Worm (Caenorhabditis elegans) whole organism, L4 larva: ENCODE results near the gene T23E7.2.

Experiments
- F26F4.8 ChIP-seq: fragments of 200-800 bp; sonication (Bioruptor generic); conservative IDR thresholded peaks from 2 replicates; pipeline ENCODE4 v1.3.6; 2022; ENCODE audit warnings: missing genetic modification characterization, missing compliant biosample characterization
- F37D6.2 ChIP-seq: sonication (generic microtip); optimal IDR thresholded peaks from 2 replicates; lab custom pipeline; 2016; ENCODE audit warnings: mild to moderate bottlenecking, missing genetic modification characterization, missing compliant biosample characterization
- F44E2.7 ChIP-seq: fragments of 200-800 bp; sonication (Bioruptor generic); IDR thresholded peaks from 2 replicates; pipeline ENCODE4 v2.1.2; 2022; ENCODE audit warnings: missing genetic modification characterization, missing compliant biosample characterization
- F49E8.2 ChIP-seq: sonication (generic microtip); optimal IDR thresholded peaks from 2 replicates; lab custom pipeline; 2016; ENCODE audit warnings: missing compliant biosample characterization, mild to moderate bottlenecking, missing genetic modification characterization, borderline replicate concordance
- T26A8.4 ChIP-seq: fragments of 200-800 bp; sonication (Bioruptor generic); IDR thresholded peaks from 2 replicates; pipeline ENCODE4 v1.3.6; 2022; ENCODE audit warnings: missing genetic modification characterization, missing compliant biosample characterization
- Y105C5A.15 ChIP-seq: fragments of 200-800 bp; sonication (Bioruptor generic); IDR thresholded peaks from 2 replicates; pipeline ENCODE4 v1.3.6; 2022; ENCODE audit warnings: missing genetic modification characterization, missing compliant biosample characterization
- Y48G9A.11 ChIP-seq: fragments of 200-800 bp; sonication (Bioruptor generic); IDR thresholded peaks from 2 replicates; pipeline ENCODE4 v1.3.6; 2022; ENCODE audit warnings: missing genetic modification reagents, missing genetic modification characterization, missing compliant biosample characterization
- ZK337.2 ChIP-seq: fragments of 200-800 bp; sonication (Bioruptor generic); IDR thresholded peaks from 2 replicates; pipeline ENCODE4 v1.3.6; 2022; ENCODE audit warnings: missing genetic modification reagents, missing genetic modification characterization, missing compliant biosample characterization
- arid-1 ChIP-seq: fragments of 200-800 bp; sonication (Bioruptor generic); conservative IDR thresholded peaks from 2 replicates; pipeline ENCODE4 v1.3.6; 2022; ENCODE audit warnings: missing genetic modification reagents, missing genetic modification characterization, missing compliant biosample characterization
- ceh-32 ChIP-seq: sonication (generic microtip); optimal IDR thresholded peaks from 2 replicates; lab custom pipeline; 2016; ENCODE audit warnings: mild to moderate bottlenecking, missing genetic modification characterization, missing compliant biosample characterization; ENCODE audit not compliant: poor library complexity
- ceh-44 ChIP-seq: fragments of 200-800 bp; sonication (Bioruptor generic); IDR thresholded peaks from 2 replicates; pipeline ENCODE4 v1.3.6; 2022; ENCODE audit warnings: missing genetic modification reagents, missing genetic modification characterization, missing compliant biosample characterization
- ceh-62 ChIP-seq: sonication (generic microtip); optimal IDR thresholded peaks from 2 replicates; lab custom pipeline; 2017; ENCODE audit warnings: missing biosample characterization, missing genetic modification characterization
- ceh-82 ChIP-seq: sonication (generic microtip); optimal IDR thresholded peaks from 2 replicates; lab custom pipeline; 2017; ENCODE audit warnings: missing biosample characterization, missing genetic modification characterization
- ces-1 ChIP-seq: fragments of 150-350 bp; sonication (generic microtip); optimal IDR thresholded peaks from 4 replicates; lab custom pipeline; 2014; ENCODE audit warnings: missing biosample characterization, missing genetic modification reagents, missing genetic modification characterization
- daf-16 ChIP-seq, 3 experiments: sonication (generic microtip); optimal IDR thresholded peaks; 2 replicates each; lab custom pipeline; 2016 to 2017; ENCODE audit warnings: missing genetic modification characterization in 3 of 3, missing genetic modification reagents in 3 of 3, mild to moderate bottlenecking in 2 of 3, missing compliant biosample characterization in 2 of 3, missing biosample characterization in 1 of 3, moderate library complexity in 1 of 3
- dmd-6 ChIP-seq: fragments of 200-800 bp; sonication (Bioruptor generic); IDR thresholded peaks from 2 replicates; pipeline ENCODE4 v1.3.6; 2022; ENCODE audit warnings: missing genetic modification reagents, missing genetic modification characterization, missing compliant biosample characterization
- dmd-9 ChIP-seq: fragments of 200-800 bp; sonication (Bioruptor generic); IDR thresholded peaks from 2 replicates; pipeline ENCODE4 v1.3.6; 2022; ENCODE audit warnings: missing genetic modification reagents, missing genetic modification characterization, missing compliant biosample characterization
- dpl-1 ChIP-seq: fragments of 150-350 bp; optimal IDR thresholded peaks from 2 replicates; lab custom pipeline; 2014; ENCODE audit warnings: missing biosample characterization, missing genetic modification reagents, missing genetic modification characterization
- dve-1 ChIP-seq: sonication (generic microtip); optimal IDR thresholded peaks from 2 replicates; lab custom pipeline; 2017; ENCODE audit warnings: antibody characterized with exemption, mild to moderate bottlenecking, missing genetic modification characterization, missing compliant biosample characterization; ENCODE audit not compliant: insufficient read depth
- egl-27 ChIP-seq: sonication (generic microtip); optimal IDR thresholded peaks from 3 replicates; lab custom pipeline; 2017; ENCODE audit warnings: missing biosample characterization, missing genetic modification reagents, missing genetic modification characterization
- fos-1 ChIP-seq: fragments of 150-350 bp; optimal IDR thresholded peaks from 2 replicates; lab custom pipeline; 2014; ENCODE audit warnings: missing biosample characterization, missing genetic modification characterization
- gei-8 ChIP-seq: fragments of 200-800 bp; sonication (Bioruptor generic); optimal IDR thresholded peaks from 2 replicates; lab custom pipeline; 2018; ENCODE audit warnings: mild to moderate bottlenecking, missing genetic modification characterization, missing compliant biosample characterization
- hif-1 ChIP-seq, 2 experiments: sonication (generic microtip); optimal IDR thresholded peaks; 2 replicates each; lab custom pipeline; 2016 to 2017; ENCODE audit warnings: missing compliant biosample characterization in 2 of 2, missing genetic modification characterization in 2 of 2, missing genetic modification reagents in 2 of 2, missing genotype in 2 of 2, mild to moderate bottlenecking in 1 of 2
- hlh-11 ChIP-seq: fragments of 200-800 bp; sonication (Bioruptor generic); optimal IDR thresholded peaks from 2 replicates; lab custom pipeline; 2018; ENCODE audit warnings: mild to moderate bottlenecking, missing genetic modification characterization, missing compliant biosample characterization
- hlh-30 ChIP-seq: sonication (generic microtip); optimal IDR thresholded peaks from 2 replicates; lab custom pipeline; 2017; ENCODE audit warnings: antibody characterized with exemption, mild to moderate bottlenecking, missing genetic modification characterization, missing compliant biosample characterization; ENCODE audit not compliant: insufficient read depth
- jun-1 ChIP-seq: fragments of 150-350 bp; optimal IDR thresholded peaks from 2 replicates; lab custom pipeline; 2014; ENCODE audit warnings: missing biosample characterization, missing genetic modification reagents, missing genetic modification characterization
- lin-1 ChIP-seq: fragments of 200-800 bp; sonication (Bioruptor generic); IDR thresholded peaks from 2 replicates; pipeline ENCODE4 v1.3.6; 2022; ENCODE audit warnings: missing genetic modification reagents, missing genetic modification characterization, missing compliant biosample characterization
- lin-29 ChIP-seq: fragments of 200-800 bp; sonication (Bioruptor generic); IDR thresholded peaks from 2 replicates; pipeline ENCODE4 v1.3.6; 2022; ENCODE audit warnings: missing genetic modification reagents, missing genetic modification characterization, missing compliant biosample characterization
- lin-38 ChIP-seq: fragments of 200-800 bp; sonication (Bioruptor generic); IDR thresholded peaks from 2 replicates; pipeline ENCODE4 v1.3.6; 2022; ENCODE audit warnings: missing genetic modification reagents, missing genetic modification characterization, missing compliant biosample characterization
- lir-3 ChIP-seq: sonication (generic microtip); optimal IDR thresholded peaks from 2 replicates; lab custom pipeline; 2016; ENCODE audit warnings: mild to moderate bottlenecking, missing genetic modification characterization, missing compliant biosample characterization
- mxl-3 ChIP-seq: fragments of 200-800 bp; sonication (Bioruptor generic); optimal IDR thresholded peaks from 2 replicates; lab custom pipeline; 2018; ENCODE audit warnings: mild to moderate bottlenecking, missing genetic modification characterization, missing compliant biosample characterization
- nhr-11 ChIP-seq: fragments of 150-350 bp; optimal IDR thresholded peaks from 2 replicates; lab custom pipeline; 2014; ENCODE audit warnings: missing biosample characterization, missing genetic modification characterization
- nhr-111 ChIP-seq: fragments of 200-800 bp; sonication (Bioruptor generic); optimal IDR thresholded peaks from 2 replicates; lab custom pipeline; 2018; ENCODE audit warnings: mild to moderate bottlenecking, missing genetic modification characterization, missing compliant biosample characterization
- nhr-28 ChIP-seq: fragments of 150-350 bp; optimal IDR thresholded peaks from 2 replicates; lab custom pipeline; 2014; ENCODE audit warnings: missing biosample characterization, missing genetic modification characterization
- nhr-48 ChIP-seq: sonication (generic microtip); optimal IDR thresholded peaks from 2 replicates; lab custom pipeline; 2016; ENCODE audit warnings: mild to moderate bottlenecking, missing genetic modification characterization, missing compliant biosample characterization
- nhr-6 ChIP-seq: fragments of 150-350 bp; optimal IDR thresholded peaks from 2 replicates; lab custom pipeline; 2014; ENCODE audit warnings: missing biosample characterization, missing genetic modification characterization
- nhr-76 ChIP-seq: fragments of 150-350 bp; optimal IDR thresholded peaks from 2 replicates; lab custom pipeline; 2014; ENCODE audit warnings: missing biosample characterization, missing genetic modification characterization
- nhr-77 ChIP-seq: fragments of 150-350 bp; optimal IDR thresholded peaks from 2 replicates; lab custom pipeline; 2014; ENCODE audit warnings: missing biosample characterization, missing genetic modification characterization
- pha-4 ChIP-seq, 2 experiments: fragments of 150-350 bp in 1 of 2; fragments of 200-800 bp in 1 of 2; sonication (Bioruptor generic) in 1 of 2; IDR thresholded peaks in 1 of 2; optimal IDR thresholded peaks in 1 of 2; 2 replicates each; pipeline versions ENCODE4 v1.3.6 to Lab custom; 2014 to 2022; ENCODE audit warnings: missing genetic modification characterization in 2 of 2, missing genetic modification reagents in 2 of 2, missing biosample characterization in 1 of 2, missing compliant biosample characterization in 1 of 2
- php-3 ChIP-seq: fragments of 200-800 bp; sonication (Bioruptor generic); IDR thresholded peaks from 2 replicates; pipeline ENCODE4 v1.3.6; 2022; ENCODE audit warnings: missing genetic modification reagents, missing genetic modification characterization, missing compliant biosample characterization
- pqm-1 ChIP-seq: sonication (generic microtip); optimal IDR thresholded peaks from 2 replicates; lab custom pipeline; 2017; ENCODE audit warnings: missing biosample characterization, missing genetic modification characterization
- saeg-2 ChIP-seq: fragments of 200-800 bp; sonication (Bioruptor generic); IDR thresholded peaks from 2 replicates; pipeline ENCODE4 v1.3.6; 2022; ENCODE audit warnings: missing genetic modification reagents, missing genetic modification characterization, missing compliant biosample characterization
- set-16 ChIP-seq: fragments of 200-800 bp; sonication (Bioruptor generic); IDR thresholded peaks from 2 replicates; pipeline ENCODE4 v1.3.6; 2022; ENCODE audit warnings: missing genetic modification reagents, missing genetic modification characterization, missing compliant biosample characterization
- snpc-1.2 ChIP-seq: fragments of 200-800 bp; sonication (Bioruptor generic); IDR thresholded peaks from 2 replicates; pipeline ENCODE4 v1.3.6; 2022; ENCODE audit warnings: missing genetic modification reagents, missing genetic modification characterization, missing compliant biosample characterization
- snpc-4 ChIP-seq: fragments of 150-350 bp; optimal IDR thresholded peaks from 2 replicates; lab custom pipeline; 2014; ENCODE audit warnings: missing biosample characterization, missing genetic modification characterization
- spr-1 ChIP-seq: sonication (generic microtip); optimal IDR thresholded peaks from 2 replicates; lab custom pipeline; 2016; ENCODE audit warnings: mild to moderate bottlenecking, missing genetic modification characterization, missing compliant biosample characterization
- unc-62 ChIP-seq, 3 experiments: fragments of 150-350 bp in 1 of 3; sonication (generic microtip); optimal IDR thresholded peaks in 2 of 3; peaks in 1 of 3; 1 replicate in 1 of 3; 2 replicates in 2 of 3; lab custom pipeline; 2014 to 2017; ENCODE audit warnings: missing biosample characterization in 3 of 3, missing genetic modification characterization in 3 of 3, missing genetic modification reagents in 3 of 3, missing genotype in 1 of 3
- vab-7 ChIP-seq: fragments of 200-800 bp; sonication (Bioruptor generic); IDR thresholded peaks from 2 replicates; pipeline ENCODE4 v1.3.6; 2022; ENCODE audit warnings: missing genetic modification reagents, missing genetic modification characterization, missing compliant biosample characterization
- zfp-2 ChIP-seq: sonication (generic microtip); optimal IDR thresholded peaks from 2 replicates; lab custom pipeline; 2016; ENCODE audit warnings: mild to moderate bottlenecking, missing genetic modification characterization, missing compliant biosample characterization
- zip-11 ChIP-seq: fragments of 200-800 bp; sonication (Bioruptor generic); IDR thresholded peaks from 2 replicates; pipeline ENCODE4 v1.3.6; 2022; ENCODE audit warnings: missing genetic modification characterization, missing compliant biosample characterization
- ztf-11 ChIP-seq: fragments of 150-350 bp; optimal IDR thresholded peaks from 2 replicates; lab custom pipeline; 2014; ENCODE audit warnings: missing biosample characterization, missing genetic modification characterization

T23E7.2 gene

ce11 chrX:17702602-17703001 is 31.8 kb downstream of the T23E7.2 start:
- TF ChIP-seq mxl-3 (GFP tag; lab: Kevin White, UChicago), result no peak
- TF ChIP-seq unc-62 (GFP tag; optimal IDR thresholded peaks at IDR 0.05 in 1 of 2; lab: Kevin White, UChicago), result peak in 1 of 2 experiments; percentile 42
- no peak for TF ChIP-seq unc-62 (tag; optimal IDR thresholded peaks at IDR 0.05; lab: Kevin White, UChicago)
- TF ChIP-seq F49E8.2 (tag; lab: Kevin White, UChicago), result no peak
- no peak for TF ChIP-seq set-16 (GFP tag; lab: Robert Waterston, UW)
- TF ChIP-seq dpl-1 (GFP tag; lab: Kevin White, UChicago), result no peak
- TF ChIP-seq nhr-77 (tag; lab: Kevin White, UChicago), result no peak
- no peak for TF ChIP-seq lin-1 (GFP tag; lab: Robert Waterston, UW)
- TF ChIP-seq dmd-9 (GFP tag; lab: Robert Waterston, UW), result no peak
- TF ChIP-seq ceh-44, result no peak
- no peak for TF ChIP-seq Y48G9A.11 (GFP tag; lab: Robert Waterston, UW)
- TF ChIP-seq hlh-11 (tag; lab: Kevin White, UChicago), result peak; percentile 39
- TF ChIP-seq F37D6.2, result no peak
- no peak for TF ChIP-seq F44E2.7 (GFP tag; lab: Robert Waterston, UW)
- TF ChIP-seq zfp-2 (tag; lab: Kevin White, UChicago), result no peak
- no peak for TF ChIP-seq ceh-62
- TF ChIP-seq fos-1, result no peak
- TF ChIP-seq lin-29, result no peak
- TF ChIP-seq nhr-11, result no peak
- peak; percentile 84 for TF ChIP-seq nhr-28
- no peak for TF ChIP-seq egl-27 (tag; lab: Kevin White, UChicago)
- TF ChIP-seq dve-1 (tag; lab: Kevin White, UChicago), result peak; percentile 61
- TF ChIP-seq ceh-32 (tag; lab: Kevin White, UChicago), result no peak
- TF ChIP-seq ceh-82 (tag; lab: Kevin White, UChicago), result no peak
- no peak for TF ChIP-seq nhr-76 (tag; lab: Kevin White, UChicago)
- no peak for TF ChIP-seq spr-1
- no peak for TF ChIP-seq ztf-11
- no peak for TF ChIP-seq zip-11
- TF ChIP-seq daf-16 (GFP tag; optimal IDR thresholded peaks at IDR 0.05; lab: Kevin White, UChicago), result peak in 1 of 2 experiments; percentile 33
- TF ChIP-seq daf-16 (tag; optimal IDR thresholded peaks at IDR 0.05; lab: Kevin White, UChicago), result peak; percentile 95
- TF ChIP-seq nhr-111 (GFP tag; lab: Kevin White, UChicago), result no peak
- peak; percentile 54 for TF ChIP-seq pqm-1 (tag; lab: Kevin White, UChicago)
- peak; percentile 13 for TF ChIP-seq hlh-30 (tag; lab: Kevin White, UChicago)
- TF ChIP-seq nhr-48 (tag; lab: Kevin White, UChicago), result no peak
- TF ChIP-seq snpc-1.2, result no peak
- TF ChIP-seq saeg-2 (GFP tag; lab: Robert Waterston, UW), result no peak
- TF ChIP-seq T26A8.4 (GFP tag; lab: Robert Waterston, UW), result no peak
- TF ChIP-seq ZK337.2, result no peak
- TF ChIP-seq vab-7 (GFP tag; lab: Robert Waterston, UW), result no peak
- no peak for TF ChIP-seq gei-8 (GFP tag; lab: Kevin White, UChicago)
- peak; percentile 74 for TF ChIP-seq dmd-6 (GFP tag; lab: Robert Waterston, UW)
- no peak for TF ChIP-seq php-3 (GFP tag; lab: Robert Waterston, UW)

- TF ChIP-seq jun-1 (tag; lab: Kevin White, UChicago), result no peak
- no peak for TF ChIP-seq saeg-2 (GFP tag; lab: Robert Waterston, UW)
- no peak for TF ChIP-seq ces-1 (GFP tag; lab: Kevin White, UChicago)
- TF ChIP-seq nhr-6 (tag; lab: Kevin White, UChicago), result no peak
- TF ChIP-seq snpc-1.2, result no peak
- TF ChIP-seq hif-1 (tag; optimal IDR thresholded peaks at IDR 0.05; lab: Kevin White, UChicago), result no peak
- TF ChIP-seq lir-3 (tag; lab: Kevin White, UChicago), result no peak
- no peak for TF ChIP-seq Y105C5A.15
- no peak for TF ChIP-seq arid-1
- no peak for TF ChIP-seq nhr-76 (tag; lab: Kevin White, UChicago)
- TF ChIP-seq lin-38 (GFP tag; lab: Robert Waterston, UW), result no peak
- no peak for TF ChIP-seq nhr-28
- TF ChIP-seq snpc-4, result no peak
- no peak for TF ChIP-seq pha-4 (GFP tag; IDR thresholded peaks at IDR 0.05; lab: Robert Waterston, UW)
- TF ChIP-seq pha-4 (tag; optimal IDR thresholded peaks at IDR 0.05; lab: Kevin White, UChicago), result no peak
- TF ChIP-seq F26F4.8 (GFP tag; lab: Robert Waterston, UW), result no peak
- no peak for TF ChIP-seq ceh-62
Observed at ce11 chrX:17711598-17711997, 40.8 kb downstream of the T23E7.2 start, which contains the start of gene H11L12.1. Gene H11L12.1 (minus strand): TSS chrX:17711698.
